Worm (Caenorhabditis elegans) whole organism, L3 larva: ENCODE measurements around the gene nspe-7.

ENCODE experiments used
- ZK546.5 ChIP-seq: sonication (generic microtip); optimal IDR thresholded peaks from 2 replicates; lab custom pipeline; 2017; ENCODE audit warnings: missing biosample characterization, missing genetic modification characterization
- aly-2 ChIP-seq: fragments of 150-350 bp; optimal IDR thresholded peaks from 2 replicates; lab custom pipeline; 2014; ENCODE audit warnings: missing biosample characterization, missing genetic modification characterization
- ama-1 ChIP-seq: fragments of 150-350 bp; optimal IDR thresholded peaks from 2 replicates; lab custom pipeline; 2018
- ceh-82 ChIP-seq: fragments of 150-350 bp; optimal IDR thresholded peaks from 2 replicates; lab custom pipeline; 2014; ENCODE audit warnings: missing biosample characterization, missing genetic modification characterization
- ceh-9 ChIP-seq: sonication (generic microtip); optimal IDR thresholded peaks from 2 replicates; lab custom pipeline; 2018; ENCODE audit warnings: missing biosample characterization, missing genetic modification characterization
- daf-12 ChIP-seq: fragments of 150-350 bp; optimal IDR thresholded peaks from 2 replicates; lab custom pipeline; 2014; ENCODE audit warnings: missing biosample characterization, missing genetic modification reagents, missing genetic modification characterization
- egl-27 ChIP-seq: sonication (generic microtip); optimal IDR thresholded peaks from 4 replicates; lab custom pipeline; 2017; ENCODE audit warnings: missing biosample characterization, missing genetic modification reagents, missing genetic modification characterization
- egl-5 ChIP-seq: fragments of 150-350 bp; optimal IDR thresholded peaks from 2 replicates; lab custom pipeline; 2017; ENCODE audit warnings: missing biosample characterization, missing genetic modification reagents, missing genetic modification characterization, inconsistent platforms
- elt-1 ChIP-seq: fragments of 150-350 bp; optimal IDR thresholded peaks from 2 replicates; lab custom pipeline; 2014; ENCODE audit warnings: missing biosample characterization, missing genetic modification characterization
- elt-2 ChIP-seq: sonication (generic microtip); optimal IDR thresholded peaks from 2 replicates; lab custom pipeline; 2016; ENCODE audit warnings: missing genetic modification reagents, mild to moderate bottlenecking, missing genetic modification characterization, missing compliant biosample characterization
- fkh-10 ChIP-seq: sonication (generic microtip); optimal IDR thresholded peaks from 2 replicates; lab custom pipeline; 2017; ENCODE audit warnings: missing biosample characterization, missing genetic modification reagents, missing genetic modification characterization
- fos-1 ChIP-seq: fragments of 150-350 bp; optimal IDR thresholded peaks from 2 replicates; lab custom pipeline; 2014; ENCODE audit warnings: missing biosample characterization, missing genetic modification characterization
- hmg-11 ChIP-seq: sonication (generic microtip); optimal IDR thresholded peaks from 2 replicates; lab custom pipeline; 2016; ENCODE audit warnings: missing genetic modification characterization, missing compliant biosample characterization
- jun-1 ChIP-seq: fragments of 150-350 bp; optimal IDR thresholded peaks from 2 replicates; lab custom pipeline; 2014; ENCODE audit warnings: missing biosample characterization, missing genetic modification reagents, missing genetic modification characterization
- lin-15B ChIP-seq: fragments of 150-350 bp; optimal IDR thresholded peaks from 2 replicates; lab custom pipeline; 2014; ENCODE audit warnings: missing biosample characterization, missing genetic modification characterization
- lin-39 ChIP-seq: fragments of 150-350 bp; optimal IDR thresholded peaks from 2 replicates; lab custom pipeline; 2018; ENCODE audit warnings: missing biosample characterization, missing genetic modification reagents, missing genetic modification characterization
- lsy-12 ChIP-seq: sonication (generic microtip); optimal IDR thresholded peaks from 2 replicates; lab custom pipeline; 2016; ENCODE audit warnings: mild to moderate bottlenecking, missing genetic modification characterization, missing compliant biosample characterization
- mdl-1 ChIP-seq: fragments of 150-350 bp; optimal IDR thresholded peaks from 2 replicates; lab custom pipeline; 2014; ENCODE audit warnings: missing biosample characterization, missing genetic modification characterization
- mml-1 ChIP-seq: fragments of 150-350 bp; sonication (generic microtip); optimal IDR thresholded peaks from 3 replicates; lab custom pipeline; 2014; ENCODE audit warnings: missing biosample characterization, missing genetic modification characterization
- nfya-1 ChIP-seq: sonication (generic microtip); optimal IDR thresholded peaks from 2 replicates; lab custom pipeline; 2017; ENCODE audit warnings: missing genetic modification characterization, mild to moderate bottlenecking, missing compliant biosample characterization, antibody characterized with exemption, moderate library complexity; ENCODE audit not compliant: insufficient read depth
- nhr-11 ChIP-seq: fragments of 150-350 bp; optimal IDR thresholded peaks from 2 replicates; lab custom pipeline; 2014; ENCODE audit warnings: missing biosample characterization, missing genetic modification characterization
- nhr-12 ChIP-seq: fragments of 150-350 bp; optimal IDR thresholded peaks from 2 replicates; lab custom pipeline; 2014; ENCODE audit warnings: missing biosample characterization, missing genetic modification characterization
- nhr-23 ChIP-seq: fragments of 150-350 bp; optimal IDR thresholded peaks from 2 replicates; lab custom pipeline; 2014; ENCODE audit warnings: missing biosample characterization, missing genetic modification reagents, missing genetic modification characterization
- nhr-237 ChIP-seq: fragments of 150-350 bp; optimal IDR thresholded peaks from 2 replicates; lab custom pipeline; 2014; ENCODE audit warnings: missing biosample characterization, missing genetic modification characterization
- nhr-25 ChIP-seq: sonication (generic microtip); optimal IDR thresholded peaks from 2 replicates; lab custom pipeline; 2017; ENCODE audit warnings: missing biosample characterization, missing genetic modification characterization
- nhr-67 ChIP-seq: fragments of 150-350 bp; optimal IDR thresholded peaks from 2 replicates; lab custom pipeline; 2014; ENCODE audit warnings: missing biosample characterization, missing genetic modification characterization
- pha-4 ChIP-seq: fragments of 150-350 bp; optimal IDR thresholded peaks from 2 replicates; lab custom pipeline; 2014; ENCODE audit warnings: missing biosample characterization, missing genetic modification reagents, missing genetic modification characterization
- sea-2 ChIP-seq: fragments of 150-350 bp; sonication (generic microtip); optimal IDR thresholded peaks from 4 replicates; lab custom pipeline; 2014; ENCODE audit warnings: missing biosample characterization, missing genetic modification reagents, missing genetic modification characterization
- skn-1 ChIP-seq: fragments of 150-350 bp; optimal IDR thresholded peaks from 2 replicates; lab custom pipeline; 2014; ENCODE audit warnings: missing biosample characterization, missing genetic modification characterization
- snpc-4 ChIP-seq: fragments of 150-350 bp; optimal IDR thresholded peaks from 2 replicates; lab custom pipeline; 2014; ENCODE audit warnings: missing biosample characterization, missing genetic modification characterization
- zag-1 ChIP-seq: fragments of 150-350 bp; optimal IDR thresholded peaks from 2 replicates; lab custom pipeline; 2014; ENCODE audit warnings: missing biosample characterization, missing genetic modification characterization
- ztf-4 ChIP-seq: fragments of 150-350 bp; optimal IDR thresholded peaks from 2 replicates; lab custom pipeline; 2014; ENCODE audit warnings: missing biosample characterization, missing genetic modification characterization

nspe-7 gene

ce11 chrII:12634749-12635318 lies 7.8 kb downstream of the nspe-7 start, which contains the start of gene Y38E10A.17:
Gene Y38E10A.17, minus strand, starts transcription at chrII:12634799.
- peak; percentile 68 for TF ChIP-seq elt-1 (tag; lab: Kevin White, UChicago)
- TF ChIP-seq zag-1 (tag; lab: Kevin White, UChicago), result no peak
- TF ChIP-seq, all 47 proteins: peak for 1

ce11 chrII:12636602-12637001 lies 9.6 kb downstream of the nspe-7 start, which contains the start of gene nhr-234:
Gene nhr-234, plus strand, starts transcription at chrII:12636678.
- TF ChIP-seq nhr-25 (tag; lab: Kevin White, UChicago) (no peak), ceh-9 (tag; lab: Kevin White, UChicago) (no peak), hmg-11 (tag; lab: Kevin White, UChicago) (no peak), fkh-10 (GFP tag; lab: Kevin White, UChicago) (no peak), daf-12 (tag; lab: Kevin White, UChicago) (no peak), mdl-1 (tag; lab: Kevin White, UChicago) (no peak), lsy-12 (no peak), ama-1 (lab: Kevin White, UChicago) (no peak)
- TF ChIP-seq, all 47 proteins: peak for 0

DNA sequence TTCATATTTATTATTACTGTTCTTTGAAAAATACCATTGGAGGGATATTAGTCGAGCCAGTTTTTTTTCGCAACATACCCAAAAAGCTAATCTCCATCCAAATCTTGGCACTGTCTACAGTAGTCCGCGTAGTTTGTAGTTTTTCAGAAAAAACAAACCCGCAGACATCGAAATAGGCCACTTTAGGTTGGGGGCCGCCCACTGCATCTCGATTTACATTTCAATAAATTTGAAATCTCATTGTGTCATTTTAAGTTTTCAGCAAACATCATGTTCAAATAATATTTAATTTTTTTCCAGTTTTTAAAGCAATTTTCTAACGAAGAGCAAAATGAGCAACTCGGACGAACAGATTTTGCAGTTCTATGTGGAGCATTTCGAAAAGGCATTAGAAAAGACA lies 13.4 kb downstream of the nspe-7 start, which contains the start of gene nhr-235:
Gene nhr-235, plus strand, starts transcription at position 301 of the 400 bp plus-strand sequence.
- TF ChIP-seq ceh-82 (tag; lab: Kevin White, UChicago), result no peak
- no peak for TF ChIP-seq mml-1 (tag; lab: Kevin White, UChicago)
- TF ChIP-seq lin-15B (tag; lab: Kevin White, UChicago), result no peak

- TF ChIP-seq jun-1 (tag; lab: Kevin White, UChicago), result no peak
- TF ChIP-seq snpc-4, result no peak
- no peak for TF ChIP-seq lin-39 (tag; lab: Kevin White, UChicago)
- no peak for TF ChIP-seq lin-15B (tag; lab: Kevin White, UChicago)
- TF ChIP-seq ZK546.5 (tag; lab: Kevin White, UChicago), result no peak
- TF ChIP-seq nhr-12, result no peak
- no peak for TF ChIP-seq nfya-1
- TF ChIP-seq fkh-10 (GFP tag; lab: Kevin White, UChicago), result no peak
- TF ChIP-seq sea-2 (GFP tag; lab: Kevin White, UChicago), result no peak
- no peak for TF ChIP-seq pha-4
- no peak for TF ChIP-seq nhr-11 (tag; lab: Kevin White, UChicago)
- TF ChIP-seq ceh-9 (tag; lab: Kevin White, UChicago), result no peak
- no peak for TF ChIP-seq nhr-237 (tag; lab: Kevin White, UChicago)
Measured at ce11 chrII:12654447-12654846, 27.5 kb downstream of the nspe-7 start, which contains the start of gene rgs-4. Gene rgs-4, plus strand, starts transcription at chrII:12654747.

DNA sequence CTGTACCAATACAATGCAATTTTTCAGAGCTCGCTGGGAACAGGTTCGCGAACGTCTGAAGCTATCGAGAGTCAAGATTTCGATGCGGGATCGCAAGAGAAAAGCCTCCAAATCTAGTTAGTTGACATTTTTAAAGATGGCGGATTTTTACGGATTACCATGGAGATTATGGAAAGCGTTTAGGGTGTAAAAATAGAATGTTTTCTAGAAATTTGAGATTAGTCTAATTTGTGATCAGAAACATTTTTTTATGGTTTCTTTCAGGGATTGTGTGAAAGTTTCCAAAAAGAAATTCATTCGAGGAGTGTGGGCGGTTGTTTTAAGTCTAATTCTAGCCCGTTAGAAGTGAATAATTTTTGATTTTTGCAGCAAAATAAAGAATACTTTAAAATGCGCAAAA lies 28.8 kb downstream of the nspe-7 start:
- TF ChIP-seq nhr-23 (tag; lab: Kevin White, UChicago) (no peak), fos-1 (tag; lab: Kevin White, UChicago) (no peak), elt-2 (tag; lab: Kevin White, UChicago) (no peak), nhr-67 (tag; lab: Kevin White, UChicago) (no peak)

ce11 chrII:12657620-12658019 lies 30.6 kb downstream of the nspe-7 start:
- TF ChIP-seq lin-15B (tag; lab: Kevin White, UChicago) (no peak), egl-27 (tag; lab: Kevin White, UChicago) (no peak), skn-1 (tag; lab: Kevin White, UChicago) (no peak), nfya-1 (no peak), nhr-12 (no peak), aly-2 (tag; lab: Kevin White, UChicago) (no peak)

- peak; percentile 79 for TF ChIP-seq egl-5
- peak; percentile 20 for TF ChIP-seq snpc-4
- TF ChIP-seq ztf-4 (tag; lab: Kevin White, UChicago), result no peak
- TF ChIP-seq jun-1 (tag; lab: Kevin White, UChicago), result no peak
Measured at ce11 chrII:12658409-12658808, 31.4 kb downstream of the nspe-7 start.
